Fruit fly (Drosophila melanogaster): ENCODE results near the gene Mdh1.

dm6 chr2L:10396488-10396824 lies 324 bp upstream of the Mdh1 start, which contains the start of gene Cnot4:
- TF ChIP-seq rn (GFP tag; IDR thresholded peaks at IDR 0.05) (no peak), CG34367 (tag; optimal IDR thresholded peaks at IDR 0.05) (no peak), CG17806 (tag; optimal IDR thresholded peaks at IDR 0.05) (no peak), CG4496 (GFP tag; IDR thresholded peaks at IDR 0.05) (no peak), CG13204 (GFP tag; optimal IDR thresholded peaks at IDR 0.05) (no peak), CG32121 (GFP tag; IDR thresholded peaks at IDR 0.05) (no peak), CG8301 (tag; optimal IDR thresholded peaks at IDR 0.05) (no peak), CG9948 (tag; optimal IDR thresholded peaks at IDR 0.05) (no peak), D1 (tag; optimal IDR thresholded peaks at IDR 0.05) (no peak), fd96Ca (GFP tag; IDR thresholded peaks at IDR 0.05) (no peak), gl (tag; optimal IDR thresholded peaks at IDR 0.05) (no peak)
